Worm (Caenorhabditis elegans) whole organism, young adult: ENCODE results near the gene tub-1.

Experiments used
- B0261.1 ChIP-seq: sonication (generic microtip); optimal IDR thresholded peaks from 2 replicates; lab custom pipeline; 2016; ENCODE audit warnings: mild to moderate bottlenecking, missing genetic modification characterization, moderate library complexity, missing compliant biosample characterization
- B0336.3 ChIP-seq: fragments of 200-800 bp; sonication (Bioruptor generic); IDR thresholded peaks from 2 replicates; pipeline ENCODE4 v1.3.6; 2022; ENCODE audit warnings: missing genetic modification characterization, missing compliant biosample characterization
- C17E4.6 ChIP-seq: fragments of 200-800 bp; sonication (Bioruptor generic); IDR thresholded peaks from 2 replicates; pipeline ENCODE4 v1.3.6; 2022; ENCODE audit warnings: missing genetic modification reagents, missing genetic modification characterization, missing compliant biosample characterization
- D2030.7 ChIP-seq: fragments of 200-800 bp; sonication (Bioruptor generic); IDR thresholded peaks from 2 replicates; pipeline ENCODE4 v1.3.6; 2022; ENCODE audit warnings: missing genetic modification reagents, missing genetic modification characterization, missing compliant biosample characterization
- F10E7.11 ChIP-seq: sonication (generic microtip); optimal IDR thresholded peaks from 2 replicates; lab custom pipeline; 2017; ENCODE audit warnings: mild to moderate bottlenecking, missing genetic modification characterization, moderate library complexity, missing compliant biosample characterization
- F22D6.2 ChIP-seq: sonication (generic microtip); optimal IDR thresholded peaks from 2 replicates; lab custom pipeline; 2016; ENCODE audit warnings: mild to moderate bottlenecking, missing genetic modification characterization, missing compliant biosample characterization
- F23B12.7 ChIP-seq: sonication (generic microtip); optimal IDR thresholded peaks from 2 replicates; lab custom pipeline; 2017; ENCODE audit warnings: missing genetic modification characterization, mild to moderate bottlenecking, missing compliant biosample characterization, antibody characterized with exemption, moderate library complexity; ENCODE audit not compliant: insufficient read depth
- F33H1.4 ChIP-seq: fragments of 200-800 bp; sonication (Bioruptor generic); IDR thresholded peaks from 2 replicates; pipeline ENCODE4 v1.3.6; 2022; ENCODE audit warnings: missing genetic modification reagents, missing genetic modification characterization, missing compliant biosample characterization
- F49E8.2 ChIP-seq: sonication (generic microtip); optimal IDR thresholded peaks from 3 replicates; lab custom pipeline; 2017; ENCODE audit warnings: missing genetic modification characterization, mild to moderate bottlenecking, missing compliant biosample characterization, antibody characterized with exemption, moderate library complexity; ENCODE audit not compliant: insufficient read depth
- F57A8.1 ChIP-seq: fragments of 200-800 bp; sonication (Bioruptor generic); optimal IDR thresholded peaks from 2 replicates; lab custom pipeline; 2018; ENCODE audit warnings: mild to moderate bottlenecking, missing genetic modification characterization, moderate library complexity, missing compliant biosample characterization
- F57C9.4 ChIP-seq: sonication (generic microtip); optimal IDR thresholded peaks from 2 replicates; lab custom pipeline; 2017; ENCODE audit warnings: mild to moderate bottlenecking, missing genetic modification characterization, missing compliant biosample characterization
- T26A5.8 ChIP-seq: sonication (generic microtip); optimal IDR thresholded peaks from 2 replicates; lab custom pipeline; 2016; ENCODE audit warnings: missing genetic modification characterization, missing compliant biosample characterization
- Y56A3A.18 ChIP-seq: fragments of 200-800 bp; sonication (Bioruptor generic); IDR thresholded peaks from 2 replicates; pipeline ENCODE4 v1.3.6; 2022; ENCODE audit warnings: missing genetic modification reagents, missing genetic modification characterization, missing compliant biosample characterization
- aptf-3 ChIP-seq: fragments of 200-800 bp; sonication (Bioruptor generic); IDR thresholded peaks from 2 replicates; pipeline ENCODE4 v1.3.6; 2022; ENCODE audit warnings: missing genetic modification characterization, missing compliant biosample characterization
- ccch-3 ChIP-seq: fragments of 200-800 bp; sonication (Bioruptor generic); optimal IDR thresholded peaks from 2 replicates; lab custom pipeline; 2018; ENCODE audit warnings: mild to moderate bottlenecking, missing genetic modification characterization, missing compliant biosample characterization
- cebp-1 ChIP-seq, 2 experiments: fragments of 200-800 bp in 1 of 2; sonication (Bioruptor generic) in 1 of 2; sonication (generic microtip) in 1 of 2; IDR thresholded peaks in 1 of 2; optimal IDR thresholded peaks in 1 of 2; 2 replicates each; pipeline versions ENCODE4 v1.3.6 to Lab custom; 2017 to 2022; ENCODE audit warnings: missing compliant biosample characterization in 2 of 2, missing genetic modification characterization in 2 of 2, mild to moderate bottlenecking in 1 of 2, missing genetic modification reagents in 1 of 2, moderate library complexity in 1 of 2
- ceh-100 ChIP-seq: fragments of 200-800 bp; sonication (Bioruptor generic); IDR thresholded peaks from 2 replicates; pipeline ENCODE4 v1.3.6; 2022; ENCODE audit warnings: missing genetic modification reagents, missing genetic modification characterization, missing compliant biosample characterization
- ceh-40 ChIP-seq: fragments of 200-800 bp; sonication (Bioruptor generic); IDR thresholded peaks from 2 replicates; pipeline ENCODE4 v1.3.6; 2022; ENCODE audit warnings: missing genetic modification characterization, missing compliant biosample characterization
- dpff-1 ChIP-seq: sonication (generic microtip); optimal IDR thresholded peaks from 2 replicates; lab custom pipeline; 2017; ENCODE audit warnings: mild to moderate bottlenecking, missing genetic modification characterization, missing compliant biosample characterization
- egl-18 ChIP-seq: fragments of 200-800 bp; sonication (Bioruptor generic); IDR thresholded peaks from 2 replicates; pipeline ENCODE4 v1.3.6; 2022; ENCODE audit warnings: missing genetic modification reagents, missing genetic modification characterization, missing compliant biosample characterization
- egl-44 ChIP-seq: fragments of 200-800 bp; sonication (Bioruptor generic); IDR thresholded peaks from 2 replicates; pipeline ENCODE4 v1.3.6; 2022; ENCODE audit warnings: missing genetic modification reagents, missing genetic modification characterization, missing compliant biosample characterization
- hlh-12 ChIP-seq: sonication (generic microtip); optimal IDR thresholded peaks from 2 replicates; lab custom pipeline; 2016; ENCODE audit warnings: missing genetic modification characterization, missing compliant biosample characterization
- hsf-1 ChIP-seq: fragments of 200-800 bp; sonication (Bioruptor generic); IDR thresholded peaks from 2 replicates; pipeline ENCODE4 v1.3.6; 2022; ENCODE audit warnings: missing genetic modification reagents, missing genetic modification characterization, missing compliant biosample characterization
- lag-1 ChIP-seq: fragments of 200-800 bp; sonication (Bioruptor generic); IDR thresholded peaks from 2 replicates; pipeline ENCODE4 v1.3.6; 2022; ENCODE audit warnings: missing genetic modification reagents, missing genetic modification characterization, missing compliant biosample characterization
- lin-26 ChIP-seq: fragments of 200-800 bp; sonication (Bioruptor generic); IDR thresholded peaks from 2 replicates; pipeline ENCODE4 v1.3.6; 2022; ENCODE audit warnings: missing genetic modification reagents, missing genetic modification characterization, missing compliant biosample characterization
- lin-35 ChIP-seq, 3 experiments: fragments of 150-350 bp in 2 of 3; sonication (generic microtip) in 1 of 3; optimal IDR thresholded peaks; 2 replicates each; lab custom pipeline; 2014 to 2018; ENCODE audit warnings: missing biosample characterization in 3 of 3, missing genetic modification characterization in 3 of 3, missing genetic modification reagents in 3 of 3
- lsy-27 ChIP-seq: sonication (generic microtip); optimal IDR thresholded peaks from 2 replicates; lab custom pipeline; 2017; ENCODE audit warnings: missing genetic modification characterization, mild to moderate bottlenecking, missing compliant biosample characterization, antibody characterized with exemption, missing genotype, borderline replicate concordance; ENCODE audit not compliant: insufficient read depth
- madf-10 ChIP-seq: sonication (generic microtip); optimal IDR thresholded peaks from 2 replicates; lab custom pipeline; 2016; ENCODE audit warnings: mild to moderate bottlenecking, missing genetic modification characterization, missing compliant biosample characterization
- mcd-1 ChIP-seq: fragments of 200-800 bp; sonication (Bioruptor generic); IDR thresholded peaks from 2 replicates; pipeline ENCODE4 v1.3.6; 2022; ENCODE audit warnings: missing genetic modification reagents, missing genetic modification characterization, missing compliant biosample characterization
- nfyb-1 ChIP-seq: fragments of 200-800 bp; sonication (Bioruptor generic); IDR thresholded peaks from 2 replicates; pipeline ENCODE4 v1.3.6; 2022; ENCODE audit warnings: missing genetic modification reagents, missing genetic modification characterization, missing compliant biosample characterization
- nhr-90 ChIP-seq: sonication (generic microtip); optimal IDR thresholded peaks from 2 replicates; lab custom pipeline; 2016; ENCODE audit warnings: missing genotype, mild to moderate bottlenecking, missing genetic modification characterization, missing compliant biosample characterization
- rec-8 ChIP-seq, 2 experiments: sonication (generic microtip); optimal IDR thresholded peaks; 2 replicates each; lab custom pipeline; 2016; ENCODE audit warnings: mild to moderate bottlenecking in 2 of 2, missing genetic modification characterization in 2 of 2, missing genetic modification reagents in 2 of 2, missing genotype in 2 of 2, missing biosample characterization in 1 of 2, missing compliant biosample characterization in 1 of 2, moderate library complexity in 1 of 2
- sdz-38 ChIP-seq: sonication (generic microtip); optimal IDR thresholded peaks from 2 replicates; lab custom pipeline; 2016; ENCODE audit warnings: missing genotype, missing genetic modification characterization, missing compliant biosample characterization
- sea-2 ChIP-seq: fragments of 200-800 bp; sonication (Bioruptor generic); IDR thresholded peaks from 2 replicates; pipeline ENCODE4 v1.3.6; 2022; ENCODE audit warnings: missing genetic modification characterization, missing compliant biosample characterization
- snpc-1.1 ChIP-seq: sonication (generic microtip); optimal IDR thresholded peaks from 2 replicates; lab custom pipeline; 2017; ENCODE audit warnings: missing genetic modification characterization, mild to moderate bottlenecking, missing compliant biosample characterization, antibody characterized with exemption, moderate library complexity, missing genotype, missing genetic modification reagents; ENCODE audit not compliant: insufficient read depth
- somi-1 ChIP-seq: fragments of 200-800 bp; sonication (Bioruptor generic); optimal IDR thresholded peaks from 2 replicates; lab custom pipeline; 2018; ENCODE audit warnings: mild to moderate bottlenecking, missing genetic modification characterization, missing compliant biosample characterization
- tbp1 ChIP-seq: fragments of 200-800 bp; sonication (Bioruptor generic); optimal IDR thresholded peaks from 2 replicates; lab custom pipeline; 2018; ENCODE audit warnings: mild to moderate bottlenecking, missing genetic modification characterization, missing compliant biosample characterization
- unc-130 ChIP-seq: sonication (generic microtip); optimal IDR thresholded peaks from 2 replicates; lab custom pipeline; 2016; ENCODE audit warnings: missing genetic modification reagents, missing genetic modification characterization, missing compliant biosample characterization
- xnd-1 ChIP-seq: sonication (generic microtip); optimal IDR thresholded peaks from 2 replicates; lab custom pipeline; 2016; ENCODE audit warnings: missing genotype, missing genetic modification reagents, missing genetic modification characterization, missing compliant biosample characterization
- zfh-2 ChIP-seq: fragments of 200-800 bp; sonication (Bioruptor generic); conservative IDR thresholded peaks from 2 replicates; pipeline ENCODE4 v1.3.6; 2022; ENCODE audit warnings: missing genetic modification reagents, missing genetic modification characterization, missing compliant biosample characterization
- ztf-26 ChIP-seq: sonication (generic microtip); optimal IDR thresholded peaks from 2 replicates; lab custom pipeline; 2017; ENCODE audit warnings: missing genetic modification characterization, missing compliant biosample characterization
- ztf-28 ChIP-seq: fragments of 200-800 bp; sonication (Bioruptor generic); IDR thresholded peaks from 2 replicates; pipeline ENCODE4 v1.3.6; 2022; ENCODE audit warnings: missing genetic modification reagents, missing genetic modification characterization, missing compliant biosample characterization

The tub-1 gene

DNA sequence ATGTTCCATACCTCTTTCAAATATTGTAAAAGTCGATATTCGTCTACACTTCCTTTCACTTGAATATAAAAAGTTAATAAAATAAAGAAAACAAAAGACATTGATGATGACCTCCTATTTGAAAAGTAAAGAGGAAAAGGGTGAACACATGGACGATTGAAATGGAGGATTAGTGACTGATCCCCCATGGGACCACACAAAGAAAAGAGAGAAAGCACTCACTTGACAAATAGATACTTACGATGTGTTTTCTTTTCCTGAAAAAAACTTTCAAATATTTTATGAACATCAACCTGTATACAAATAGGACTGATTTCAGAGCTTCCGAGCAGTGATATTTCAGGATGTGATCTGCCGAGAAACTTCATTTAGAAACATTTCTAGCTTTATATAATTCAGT is 20.4 kb upstream of the tub-1 start, which contains the start of gene acr-14:
Gene acr-14 (minus strand): TSS at position 101 of the 400 bp plus-strand sequence.
- no peak for TF ChIP-seq nfyb-1
- TF ChIP-seq nhr-90 (tag; lab: Kevin White, UChicago), result no peak
- no peak for TF ChIP-seq T26A5.8 (tag; lab: Kevin White, UChicago)

DNA sequence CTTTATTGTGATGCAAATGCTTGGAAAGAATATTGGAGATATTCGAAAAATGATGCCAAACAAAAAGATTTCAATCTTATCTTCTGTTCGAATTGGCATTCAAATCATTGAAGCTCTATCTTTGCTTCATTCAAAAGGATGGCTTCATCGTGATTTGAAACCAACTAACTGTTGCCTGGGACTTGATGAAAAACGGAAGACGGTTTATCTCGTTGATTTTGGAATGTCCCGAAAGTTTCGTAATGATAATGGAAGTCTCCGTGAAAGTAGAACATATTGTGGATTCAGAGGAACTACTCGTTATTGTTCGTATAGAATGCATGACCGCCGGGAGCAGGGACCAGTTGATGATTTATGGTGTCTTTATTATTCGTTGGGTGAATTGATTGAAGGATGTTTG is 17.4 kb upstream of the tub-1 start:
- TF ChIP-seq tbp1 (GFP tag; lab: Kevin White, UChicago) (no peak), ztf-28 (GFP tag; lab: Robert Waterston, UW) (no peak), egl-44 (GFP tag; lab: Robert Waterston, UW) (no peak), dpff-1 (no peak), lsy-27 (no peak), unc-130 (GFP tag; lab: Kevin White, UChicago) (no peak), F57A8.1 (GFP tag; lab: Kevin White, UChicago) (no peak), madf-10 (no peak), snpc-1.1 (tag; lab: Kevin White, UChicago) (no peak), F23B12.7 (no peak), C17E4.6 (no peak), somi-1 (GFP tag; lab: Kevin White, UChicago) (no peak), lin-26 (GFP tag; lab: Robert Waterston, UW) (no peak), F22D6.2 (tag; lab: Kevin White, UChicago) (no peak), F57C9.4 (tag; lab: Kevin White, UChicago) (no peak), B0336.3 (no peak), hlh-12 (tag; lab: Kevin White, UChicago) (no peak), B0261.1 (tag; lab: Kevin White, UChicago) (no peak), Y56A3A.18 (GFP tag; lab: Robert Waterston, UW) (no peak), hsf-1 (no peak)

DNA sequence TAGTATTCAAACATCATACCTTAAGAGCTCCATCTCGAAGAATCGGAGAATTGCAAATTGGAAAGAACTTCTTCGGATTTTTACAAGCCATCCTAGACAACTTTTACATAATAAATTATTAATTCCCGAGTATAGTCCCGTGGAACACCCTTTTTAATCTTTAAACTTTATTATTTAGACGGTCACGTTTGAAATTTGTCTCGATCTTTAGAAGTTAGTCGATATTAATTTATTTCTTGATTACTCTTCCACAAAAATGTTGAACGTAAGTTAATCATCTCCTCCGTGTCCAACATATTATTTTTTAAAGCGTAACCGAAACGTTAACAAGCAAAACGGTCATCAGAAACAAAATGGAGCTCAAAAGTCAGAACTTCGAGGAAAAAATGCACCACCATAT is 16.7 kb upstream of the tub-1 start, which contains the start of the genes decr-1.3 and T05C12.1:
Gene decr-1.3 (minus strand): TSS at position 101 of the 400 bp plus-strand sequence.
Gene T05C12.1 (plus strand): TSS at position 232 of the 400 bp plus-strand sequence.
- TF ChIP-seq cebp-1 (GFP tag; IDR thresholded peaks at IDR 0.05; lab: Robert Waterston, UW) (no peak), cebp-1 (tag; optimal IDR thresholded peaks at IDR 0.05; lab: Kevin White, UChicago) (no peak), ceh-100 (GFP tag; lab: Robert Waterston, UW) (no peak), ceh-40 (GFP tag; lab: Robert Waterston, UW) (no peak), lin-35 (GFP tag; optimal IDR thresholded peaks at IDR 0.05; lab: Kevin White, UChicago) (no peak), egl-18 (no peak), sea-2 (GFP tag; lab: Robert Waterston, UW) (no peak), mcd-1 (GFP tag; lab: Robert Waterston, UW) (no peak)

DNA sequence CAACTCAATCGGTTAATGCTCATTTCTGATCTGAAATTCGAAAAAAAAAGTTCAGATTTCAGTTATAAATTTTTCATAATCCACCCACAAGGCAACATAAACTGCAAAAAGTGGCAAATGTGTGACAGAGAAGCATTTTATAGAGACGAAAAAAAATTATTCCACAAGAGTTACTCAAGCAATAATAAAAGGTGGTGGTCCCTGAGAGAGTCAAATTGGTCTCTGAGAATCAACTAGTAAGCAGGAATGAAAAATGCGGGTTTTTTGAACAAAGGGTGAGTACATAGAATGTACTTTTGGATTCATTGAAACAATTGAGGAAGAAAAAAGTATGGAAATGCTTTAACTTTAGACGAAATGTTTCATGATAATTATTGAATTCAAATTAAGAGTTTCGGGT is 13.6 kb upstream of the tub-1 start, which contains the start of gene T05C12.11:
Gene T05C12.11 (minus strand): TSS at position 101 of the 400 bp plus-strand sequence.
- TF ChIP-seq sea-2 (GFP tag; lab: Robert Waterston, UW), result no peak

DNA sequence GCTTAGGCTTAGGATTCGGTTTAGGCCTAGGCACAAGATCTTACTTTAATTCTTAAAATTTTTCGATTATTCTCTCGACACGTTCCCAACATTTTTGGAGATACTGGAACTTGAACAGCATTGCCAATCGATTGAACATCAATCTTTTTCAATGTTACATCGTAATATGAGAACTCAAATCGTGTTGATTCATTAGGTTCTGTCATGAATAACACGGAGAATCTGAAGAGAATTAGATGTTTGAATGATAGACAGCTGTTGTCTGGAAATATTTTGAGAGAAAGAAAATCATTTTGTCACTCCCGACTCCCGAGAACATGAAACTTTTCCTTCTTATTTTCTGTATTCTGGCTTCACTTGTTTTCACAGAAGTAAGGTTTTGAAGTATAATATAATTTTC is 12.5 kb upstream of the tub-1 start, which contains the start of gene T05C12.15:
Gene T05C12.15 (plus strand): TSS at position 301 of the 400 bp plus-strand sequence.
- no peak for TF ChIP-seq lin-26 (GFP tag; lab: Robert Waterston, UW)
- no peak for TF ChIP-seq B0336.3
- TF ChIP-seq ccch-3 (GFP tag; lab: Kevin White, UChicago), result no peak
- TF ChIP-seq ztf-28 (GFP tag; lab: Robert Waterston, UW), result no peak
- TF ChIP-seq F33H1.4, result no peak
- no peak for TF ChIP-seq sdz-38 (tag; lab: Kevin White, UChicago)
- TF ChIP-seq rec-8 (tag; optimal IDR thresholded peaks at IDR 0.05; lab: Kevin White, UChicago), result no peak
- no peak for TF ChIP-seq ztf-26 (tag; lab: Kevin White, UChicago)
- no peak for TF ChIP-seq F10E7.11 (tag; lab: Kevin White, UChicago)
- no peak for TF ChIP-seq aptf-3 (GFP tag; lab: Robert Waterston, UW)
- no peak for TF ChIP-seq xnd-1
- no peak for TF ChIP-seq snpc-1.1 (tag; lab: Kevin White, UChicago)
- TF ChIP-seq lag-1 (GFP tag; lab: Robert Waterston, UW), result no peak
- TF ChIP-seq F49E8.2 (tag; lab: Kevin White, UChicago), result no peak
- no peak for TF ChIP-seq zfh-2 (GFP tag; lab: Robert Waterston, UW)
- TF ChIP-seq somi-1 (GFP tag; lab: Kevin White, UChicago), result no peak
- no peak for TF ChIP-seq D2030.7 (GFP tag; lab: Robert Waterston, UW)
